Worm (Caenorhabditis elegans) whole organism, early embryonic: ENCODE measurements around the gene exc-13.

Experiments used
- F13C5.2 ChIP-seq: sonication (generic microtip); optimal IDR thresholded peaks from 2 replicates; lab custom pipeline; 2017; ENCODE audit warnings: mild to moderate bottlenecking, missing genetic modification characterization, inconsistent platforms, missing compliant biosample characterization
- aly-1 ChIP-seq: sonication (generic microtip); optimal IDR thresholded peaks from 2 replicates; lab custom pipeline; 2016; ENCODE audit warnings: missing genetic modification characterization, missing compliant biosample characterization
- ama-1 ChIP-seq: fragments of 150-350 bp; optimal IDR thresholded peaks from 2 replicates; lab custom pipeline; 2014
- ceh-13 ChIP-seq: fragments of 200-800 bp; sonication (Bioruptor generic); optimal IDR thresholded peaks from 2 replicates; lab custom pipeline; 2018; ENCODE audit warnings: mild to moderate bottlenecking, missing genetic modification characterization, missing compliant biosample characterization
- ceh-36 ChIP-seq: sonication (generic microtip); optimal IDR thresholded peaks from 2 replicates; lab custom pipeline; 2016; ENCODE audit warnings: missing genetic modification characterization, inconsistent platforms, missing compliant biosample characterization
- flt-1 ChIP-seq: fragments of 200-800 bp; sonication (Bioruptor generic); IDR thresholded peaks from 2 replicates; pipeline ENCODE4 v1.3.6; 2022; ENCODE audit warnings: missing genetic modification characterization, missing compliant biosample characterization
- hmbx-1 ChIP-seq: sonication (generic microtip); optimal IDR thresholded peaks from 2 replicates; lab custom pipeline; 2016; ENCODE audit warnings: mild to moderate bottlenecking, missing genetic modification characterization, missing compliant biosample characterization
- pes-1 ChIP-seq: fragments of 200-800 bp; sonication (Bioruptor generic); IDR thresholded peaks from 2 replicates; pipeline ENCODE4 v1.3.6; 2022; ENCODE audit warnings: missing genetic modification reagents, missing genetic modification characterization, missing compliant biosample characterization
- scrt-1 ChIP-seq: fragments of 200-800 bp; sonication (Bioruptor generic); IDR thresholded peaks from 2 replicates; pipeline ENCODE4 v1.3.6; 2022; ENCODE audit warnings: missing genetic modification characterization, missing compliant biosample characterization
- tbx-37 ChIP-seq: fragments of 200-800 bp; sonication (Bioruptor generic); conservative IDR thresholded peaks from 2 replicates; pipeline ENCODE4 v1.3.6; 2022; ENCODE audit warnings: missing genetic modification reagents, missing genetic modification characterization, missing compliant biosample characterization

DNA sequence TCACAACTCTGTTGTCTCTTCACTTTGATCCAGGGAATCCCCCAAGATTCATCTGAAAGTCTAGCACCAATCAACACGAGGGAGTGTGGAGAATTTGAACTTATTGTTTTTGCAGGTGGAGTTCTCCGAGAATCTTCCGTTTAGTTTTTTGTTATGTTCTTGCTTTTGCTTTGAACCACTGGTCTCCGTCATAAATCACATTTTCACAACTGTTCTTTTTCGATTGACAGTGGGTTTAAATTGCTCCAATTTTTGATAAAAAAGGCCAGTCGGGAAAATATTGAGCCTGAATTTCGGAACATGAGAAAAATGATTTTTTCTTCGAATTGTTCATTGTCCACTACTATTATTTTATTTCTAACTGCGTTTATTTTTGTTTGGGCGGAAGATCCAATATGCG is 43.1 kb upstream of the exc-13 start, which contains the start of gene F10G2.10:
- TF ChIP-seq pes-1 (GFP tag; lab: Robert Waterston, UW) (no peak), F13C5.2 (no peak), ama-1 (lab: Kevin White, UChicago) (no peak), ceh-36 (no peak), tbx-37 (no peak), ceh-13 (no peak), aly-1 (tag; lab: Kevin White, UChicago) (no peak), flt-1 (GFP tag; lab: Robert Waterston, UW) (no peak), hmbx-1 (tag; lab: Kevin White, UChicago) (no peak), scrt-1 (GFP tag; lab: Robert Waterston, UW) (no peak)
